Worm (Caenorhabditis elegans): ENCODE data around the gene snap-29.

snap-29 gene

ce11 chrIII:8734327-8734885 is 41.6 kb upstream of the snap-29 start (continued):
- TF ChIP-seq T20F7.1 (GFP tag; optimal IDR thresholded peaks at IDR 0.05) = peak; percentile 10
- no peak for TF ChIP-seq ceh-44 (GFP tag; IDR thresholded peaks at IDR 0.05)
- TF ChIP-seq php-3 (GFP tag; IDR thresholded peaks at IDR 0.05) = no peak
- TF ChIP-seq Y75B8A.6 (GFP tag; IDR thresholded peaks at IDR 0.05) = no peak
- TF ChIP-seq lir-3 (tag; optimal IDR thresholded peaks at IDR 0.05) = no peak
- no peak for TF ChIP-seq ctbp-1 (GFP tag; IDR thresholded peaks at IDR 0.05)
- TF ChIP-seq nhr-76 (tag; optimal IDR thresholded peaks at IDR 0.05) = no peak
- TF ChIP-seq ceh-28 (tag; optimal IDR thresholded peaks at IDR 0.05) = no peak
- TF ChIP-seq snpc-1.2 (GFP tag; IDR thresholded peaks at IDR 0.05) = no peak
- no peak for TF ChIP-seq nhr-102 (tag; optimal IDR thresholded peaks at IDR 0.05)
- TF ChIP-seq nhr-42 (GFP tag; IDR thresholded peaks at IDR 0.05) = no peak

- TF ChIP-seq nhr-111 (GFP tag; optimal IDR thresholded peaks at IDR 0.05) = no peak
- no peak for TF ChIP-seq duxl-1 (tag; optimal IDR thresholded peaks at IDR 0.05; ENCODE audit: poor library complexity)
- peak; percentile 31 for TF ChIP-seq fkh-10 (GFP tag; optimal IDR thresholded peaks at IDR 0.05)
Observed at ce11 chrIII:8737391-8737790, 38.7 kb upstream of the snap-29 start.

DNA sequence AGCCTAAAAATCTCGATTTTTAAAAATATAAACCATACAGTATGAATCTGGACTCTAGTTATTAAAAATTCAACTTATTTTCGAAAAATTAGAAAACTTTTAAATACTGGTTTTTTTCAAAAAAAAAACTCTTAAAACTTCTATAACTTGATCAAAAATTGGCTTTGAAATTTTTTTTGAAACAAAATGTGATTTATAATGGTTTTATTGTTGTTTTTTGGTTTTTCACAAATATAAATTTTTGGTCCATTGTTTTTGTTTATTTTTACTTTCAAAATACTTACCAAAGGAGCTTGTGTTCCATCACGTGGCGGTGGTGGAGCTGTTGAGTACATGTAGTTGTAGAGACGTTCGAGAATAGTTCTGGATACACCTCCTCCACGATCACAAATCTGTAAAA is 37.8 kb upstream of the snap-29 start:
- TF ChIP-seq unc-62 (GFP tag; optimal IDR thresholded peaks at IDR 0.05 in 1 of 2) = no peak
- TF ChIP-seq unc-62 (tag; optimal IDR thresholded peaks at IDR 0.05) = no peak
- TF ChIP-seq egl-27 (tag; optimal IDR thresholded peaks at IDR 0.05) = no peak
- TF ChIP-seq daf-19 (GFP tag; conservative IDR thresholded peaks at IDR 0.05) = no peak
- no peak for TF ChIP-seq jun-1 (tag; optimal IDR thresholded peaks at IDR 0.05)
- no peak for TF ChIP-seq F26F4.8 (GFP tag; conservative IDR thresholded peaks at IDR 0.05)
- TF ChIP-seq sdz-12 (GFP tag; optimal IDR thresholded peaks at IDR 0.05) = no peak
- TF ChIP-seq dmd-6 (GFP tag; IDR thresholded peaks at IDR 0.05) = no peak
- TF ChIP-seq ces-1 (GFP tag; optimal IDR thresholded peaks at IDR 0.05) = no peak
- no peak for TF ChIP-seq lin-39 (tag; optimal IDR thresholded peaks at IDR 0.05)
- no peak for TF ChIP-seq F44E2.7 (GFP tag; IDR thresholded peaks at IDR 0.05)

ce11 chrIII:8739126-8739525 is 36.9 kb upstream of the snap-29 start:
- peak; percentile 93 for TF ChIP-seq nhr-77 (tag; optimal IDR thresholded peaks at IDR 0.05)
- peak; percentile 96 for TF ChIP-seq dmd-6 (GFP tag; IDR thresholded peaks at IDR 0.05)
- TF ChIP-seq mxl-3 (GFP tag; optimal IDR thresholded peaks at IDR 0.05) = peak; percentile 97
- peak; percentile 72 for TF ChIP-seq mep-1 (tag; optimal IDR thresholded peaks at IDR 0.05)
- TF ChIP-seq zfp-2 (tag; optimal IDR thresholded peaks at IDR 0.05) = no peak
- peak; percentile 90 for TF ChIP-seq cey-2 (tag; optimal IDR thresholded peaks at IDR 0.05; ENCODE audit: borderline replicate concordance, insufficient read depth)
- peak; percentile 95 for TF ChIP-seq nhr-28 (tag; optimal IDR thresholded peaks at IDR 0.05)
- TF ChIP-seq aha-1 (tag) = peak; percentile 84
- peak; percentile 20 for TF ChIP-seq lin-13 (GFP tag; optimal IDR thresholded peaks at IDR 0.05)
- TF ChIP-seq nhr-25 (tag; optimal IDR thresholded peaks at IDR 0.05; ENCODE audit: borderline replicate concordance, insufficient read depth) = no peak
- no peak for TF ChIP-seq T26A8.4 (GFP tag; IDR thresholded peaks at IDR 0.05)
- no peak for TF ChIP-seq zip-2 (tag; optimal IDR thresholded peaks at IDR 0.05)
- TF ChIP-seq sdz-12 (GFP tag; optimal IDR thresholded peaks at IDR 0.05) = no peak
- TF ChIP-seq dve-1 (tag; optimal IDR thresholded peaks at IDR 0.05; ENCODE audit: insufficient read depth) = peak; percentile 95
- peak; percentile 29; the same call in 1 of the 2 replicates for TF ChIP-seq ceh-20 (GFP tag; IDR thresholded peaks at IDR 0.05)
- peak; percentile 50 for TF ChIP-seq dpl-1 (GFP tag; optimal IDR thresholded peaks at IDR 0.05)
- TF ChIP-seq zag-1 (tag; optimal IDR thresholded peaks at IDR 0.05) = no peak
- peak; percentile 43 for TF ChIP-seq nhr-10 (tag; optimal IDR thresholded peaks at IDR 0.05)
- peak; percentile 35 for TF ChIP-seq nhr-102 (tag; optimal IDR thresholded peaks at IDR 0.05)
- TF ChIP-seq T20F7.1 (GFP tag; optimal IDR thresholded peaks at IDR 0.05) = peak; percentile 62
- TF ChIP-seq pqm-1 (tag; optimal IDR thresholded peaks at IDR 0.05) = peak; percentile 93
- no peak for TF ChIP-seq zip-11 (GFP tag; IDR thresholded peaks at IDR 0.05)
- peak; percentile 32 for TF ChIP-seq ama-1 (optimal IDR thresholded peaks at IDR 0.05)
- peak; percentile 69 to 97 for TF ChIP-seq mdl-1 (tag; optimal IDR thresholded peaks at IDR 0.05)
- peak; percentile 75 for TF ChIP-seq gei-8 (GFP tag; optimal IDR thresholded peaks at IDR 0.05)
- peak; percentile 83 for TF ChIP-seq php-3 (GFP tag; IDR thresholded peaks at IDR 0.05)
- no peak for TF ChIP-seq lin-29 (GFP tag; IDR thresholded peaks at IDR 0.05)
